Worm (Caenorhabditis elegans): ENCODE data around the gene F47D12.3.

- TF ChIP-seq ama-1 (optimal IDR thresholded peaks at IDR 0.05) = no peak
- TF ChIP-seq hmg-4 (GFP tag; optimal IDR thresholded peaks at IDR 0.05) = no peak
- no peak for TF ChIP-seq flt-1 (GFP tag; IDR thresholded peaks at IDR 0.05)
- no peak for TF ChIP-seq sea-1 (GFP tag; conservative IDR thresholded peaks at IDR 0.05)
- TF ChIP-seq aly-1 (tag; optimal IDR thresholded peaks at IDR 0.05) = no peak
These were observed 25.9 kb downstream of the F47D12.3 start, which contains the start of gene C56G2.5 for ce11 chrIII:6324139-6324538.
